Worm (Caenorhabditis elegans): Measurements from ENCODE around the gene T22C8.1.

- TF ChIP-seq nhr-237 (tag; optimal IDR thresholded peaks at IDR 0.05): no peak
- TF ChIP-seq hlh-30 (tag; optimal IDR thresholded peaks at IDR 0.05; ENCODE audit: insufficient read depth): no peak
- no peak for TF ChIP-seq ztf-11 (tag; optimal IDR thresholded peaks at IDR 0.05)
- no peak for TF ChIP-seq nhr-11 (tag; optimal IDR thresholded peaks at IDR 0.05)
- TF ChIP-seq nhr-102 (tag; optimal IDR thresholded peaks at IDR 0.05): no peak
- no peak for TF ChIP-seq zag-1 (tag; optimal IDR thresholded peaks at IDR 0.05)
Measured at ce11 chrII:8599214-8599613, 13.4 kb upstream of the T22C8.1 start, which contains the start of gene F28C6.5.

Data from whole organism, L4 larva.